Worm (Caenorhabditis elegans) whole organism, L4 larva: Measurements from ENCODE around the gene F41C6.6.

Source experiments
- F37D6.2 ChIP-seq: sonication (generic microtip); optimal IDR thresholded peaks from 2 replicates; lab custom pipeline; 2016; ENCODE audit warnings: mild to moderate bottlenecking, missing genetic modification characterization, missing compliant biosample characterization
- aly-2 ChIP-seq: sonication (generic microtip); optimal IDR thresholded peaks from 2 replicates; lab custom pipeline; 2018; ENCODE audit warnings: missing biosample characterization, missing genetic modification characterization
- fkh-10 ChIP-seq: fragments of 150-350 bp; optimal IDR thresholded peaks from 2 replicates; lab custom pipeline; 2014; ENCODE audit warnings: missing biosample characterization, missing genetic modification reagents, missing genetic modification characterization
- sdz-12 ChIP-seq: fragments of 200-800 bp; sonication (Bioruptor generic); optimal IDR thresholded peaks from 2 replicates; lab custom pipeline; 2018; ENCODE audit warnings: mild to moderate bottlenecking, missing genetic modification characterization, missing compliant biosample characterization
- ztf-11 ChIP-seq: fragments of 150-350 bp; optimal IDR thresholded peaks from 2 replicates; lab custom pipeline; 2014; ENCODE audit warnings: missing biosample characterization, missing genetic modification characterization

- TF ChIP-seq sdz-12 (GFP tag; lab: Kevin White, UChicago): no peak
- TF ChIP-seq aly-2: no peak
- no peak for TF ChIP-seq ztf-11 (tag; lab: Kevin White, UChicago)
- TF ChIP-seq fkh-10: no peak
- no peak for TF ChIP-seq F37D6.2 (tag; lab: Kevin White, UChicago)
These were observed 45.6 kb downstream of the F41C6.6 start, which contains the start of gene F41B4.3 for ce11 chrX:6836065-6836527.
